Worm (Caenorhabditis elegans): ENCODE data around the gene csq-1.

DNA sequence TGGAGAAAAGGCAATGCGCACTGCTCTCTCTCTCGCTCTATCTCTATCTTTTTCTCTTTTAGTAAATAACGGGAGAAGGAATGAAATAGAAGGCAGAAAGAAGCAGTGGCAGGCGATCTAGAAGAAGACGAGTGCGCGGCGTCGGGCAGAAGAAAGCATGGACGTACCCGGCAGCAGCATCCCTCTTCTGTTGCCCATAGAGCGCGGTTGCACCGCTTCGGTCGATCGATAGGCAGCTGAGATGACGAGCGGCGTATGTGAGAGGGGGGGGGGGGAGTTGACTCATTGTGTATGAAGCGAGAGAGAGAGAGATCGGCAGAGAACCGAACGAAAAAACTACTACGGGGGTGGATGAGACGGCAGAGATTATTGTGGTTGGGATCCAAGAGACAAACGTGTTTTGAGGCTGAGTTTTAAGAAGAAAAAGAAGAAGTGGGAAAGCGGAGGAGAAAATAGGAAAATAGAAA, 23.5 kb downstream of the csq-1 start:
- TF ChIP-seq him-1 (tag; optimal IDR thresholded peaks at IDR 0.05) (peak; percentile 93), dao-5 (tag; optimal IDR thresholded peaks at IDR 0.05) (peak; percentile 30)

Measured in whole organism, L4/young adult.